Worm (Caenorhabditis elegans) whole organism, L2 larva: ENCODE measurements around the gene nhr-280.

Source experiments
- C34F6.9 ChIP-seq: fragments of 150-350 bp; optimal IDR thresholded peaks from 2 replicates; lab custom pipeline; 2014; ENCODE audit warnings: missing biosample characterization, missing genetic modification characterization
- F13H6.1 ChIP-seq: sonication (generic microtip); optimal IDR thresholded peaks from 2 replicates; lab custom pipeline; 2016; ENCODE audit warnings: missing genetic modification characterization, missing compliant biosample characterization
- R02D3.7 ChIP-seq: fragments of 150-350 bp; optimal IDR thresholded peaks from 2 replicates; lab custom pipeline; 2014; ENCODE audit warnings: missing biosample characterization, missing genetic modification characterization
- Y55F3AM.14 ChIP-seq: fragments of 200-800 bp; sonication (Bioruptor generic); optimal IDR thresholded peaks from 2 replicates; lab custom pipeline; 2018; ENCODE audit warnings: mild to moderate bottlenecking, missing genetic modification characterization, missing compliant biosample characterization
- ZK546.5 ChIP-seq: sonication (generic microtip); optimal IDR thresholded peaks from 2 replicates; lab custom pipeline; 2017; ENCODE audit warnings: missing biosample characterization, missing genetic modification characterization
- alr-1 ChIP-seq: fragments of 150-350 bp; optimal IDR thresholded peaks from 2 replicates; lab custom pipeline; 2014; ENCODE audit warnings: missing biosample characterization, missing genetic modification characterization
- aly-2 ChIP-seq: fragments of 150-350 bp; optimal IDR thresholded peaks from 2 replicates; lab custom pipeline; 2014; ENCODE audit warnings: missing biosample characterization, missing genetic modification characterization
- ama-1 ChIP-seq: fragments of 150-350 bp; optimal IDR thresholded peaks from 2 replicates; lab custom pipeline; 2018; ENCODE audit warnings: inconsistent platforms
- blmp-1 ChIP-seq: sonication (generic microtip); optimal IDR thresholded peaks from 2 replicates; lab custom pipeline; 2017; ENCODE audit warnings: missing genetic modification characterization, mild to moderate bottlenecking, missing compliant biosample characterization, antibody characterized with exemption, moderate library complexity; ENCODE audit not compliant: insufficient read depth
- ceh-16 ChIP-seq: fragments of 150-350 bp; optimal IDR thresholded peaks from 2 replicates; lab custom pipeline; 2014; ENCODE audit warnings: missing biosample characterization, missing genetic modification characterization
- ceh-82 ChIP-seq: fragments of 150-350 bp; optimal IDR thresholded peaks from 2 replicates; lab custom pipeline; 2014; ENCODE audit warnings: missing biosample characterization, missing genetic modification characterization
- crh-2 ChIP-seq: sonication (generic microtip); optimal IDR thresholded peaks from 2 replicates; lab custom pipeline; 2017; ENCODE audit warnings: missing biosample characterization, missing genetic modification characterization
- dmd-4 ChIP-seq: sonication (generic microtip); optimal IDR thresholded peaks from 2 replicates; lab custom pipeline; 2017; ENCODE audit warnings: missing biosample characterization, missing genetic modification characterization
- egl-27 ChIP-seq: sonication (generic microtip); optimal IDR thresholded peaks from 3 replicates; lab custom pipeline; 2017; ENCODE audit warnings: missing biosample characterization, missing genetic modification reagents, missing genetic modification characterization
- elt-1 ChIP-seq: fragments of 150-350 bp; optimal IDR thresholded peaks from 2 replicates; lab custom pipeline; 2014; ENCODE audit warnings: missing biosample characterization, missing genetic modification characterization
- elt-3 ChIP-seq: sonication (generic microtip); optimal IDR thresholded peaks from 2 replicates; lab custom pipeline; 2017; ENCODE audit warnings: missing biosample characterization, missing genetic modification characterization
- fos-1 ChIP-seq: fragments of 150-350 bp; optimal IDR thresholded peaks from 2 replicates; lab custom pipeline; 2014; ENCODE audit warnings: missing biosample characterization, missing genetic modification characterization
- gmeb-1 ChIP-seq: fragments of 150-350 bp; optimal IDR thresholded peaks from 2 replicates; lab custom pipeline; 2014; ENCODE audit warnings: missing biosample characterization, missing genetic modification characterization
- lin-11 ChIP-seq: fragments of 150-350 bp; sonication (generic microtip); optimal IDR thresholded peaks from 2 replicates; lab custom pipeline; 2014; ENCODE audit warnings: missing biosample characterization, missing genetic modification characterization, inconsistent platforms, mixed read lengths
- lin-13 ChIP-seq: fragments of 150-350 bp; optimal IDR thresholded peaks from 2 replicates; lab custom pipeline; 2014; ENCODE audit warnings: missing biosample characterization, missing genetic modification reagents, missing genetic modification characterization
- lin-39 ChIP-seq: fragments of 150-350 bp; optimal IDR thresholded peaks from 2 replicates; lab custom pipeline; 2014; ENCODE audit warnings: missing biosample characterization, missing genetic modification reagents, missing genetic modification characterization
- lsy-2 ChIP-seq, 2 experiments: fragments of 150-350 bp in 1 of 2; sonication (generic microtip) in 1 of 2; optimal IDR thresholded peaks; 2 replicates each; lab custom pipeline; 2014 to 2017; ENCODE audit warnings: missing biosample characterization in 2 of 2, missing genetic modification characterization in 2 of 2
- mab-5 ChIP-seq: fragments of 150-350 bp; optimal IDR thresholded peaks from 2 replicates; lab custom pipeline; 2014; ENCODE audit warnings: missing biosample characterization, missing genetic modification characterization
- mbf-1 ChIP-seq: sonication (generic microtip); optimal IDR thresholded peaks from 2 replicates; lab custom pipeline; 2017; ENCODE audit warnings: missing biosample characterization, missing genetic modification characterization
- mdl-1 ChIP-seq, 2 experiments: fragments of 150-350 bp in 1 of 2; sonication (generic microtip) in 1 of 2; optimal IDR thresholded peaks; 2 replicates each; lab custom pipeline; 2017; ENCODE audit warnings: missing biosample characterization in 2 of 2, missing genetic modification characterization in 2 of 2
- nhr-10 ChIP-seq: sonication (generic microtip); optimal IDR thresholded peaks from 2 replicates; lab custom pipeline; 2017; ENCODE audit warnings: missing biosample characterization, missing genetic modification characterization
- nhr-11 ChIP-seq: fragments of 150-350 bp; optimal IDR thresholded peaks from 2 replicates; lab custom pipeline; 2014; ENCODE audit warnings: missing biosample characterization, missing genetic modification characterization
- nhr-12 ChIP-seq: fragments of 150-350 bp; optimal IDR thresholded peaks from 2 replicates; lab custom pipeline; 2014; ENCODE audit warnings: missing biosample characterization, missing genetic modification characterization
- nhr-129 ChIP-seq: fragments of 150-350 bp; optimal IDR thresholded peaks from 2 replicates; lab custom pipeline; 2014; ENCODE audit warnings: missing biosample characterization, missing genetic modification characterization
- nhr-21 ChIP-seq: fragments of 150-350 bp; optimal IDR thresholded peaks from 2 replicates; lab custom pipeline; 2014; ENCODE audit warnings: missing biosample characterization, missing genetic modification characterization
- nhr-23 ChIP-seq: fragments of 150-350 bp; optimal IDR thresholded peaks from 2 replicates; lab custom pipeline; 2014; ENCODE audit warnings: missing biosample characterization, missing genetic modification reagents, missing genetic modification characterization
- nhr-237 ChIP-seq: fragments of 150-350 bp; optimal IDR thresholded peaks from 2 replicates; lab custom pipeline; 2014; ENCODE audit warnings: missing biosample characterization, missing genetic modification characterization
- nhr-25 ChIP-seq: fragments of 150-350 bp; sonication (generic microtip); optimal IDR thresholded peaks from 3 replicates; lab custom pipeline; 2014; ENCODE audit warnings: missing biosample characterization, missing genetic modification characterization
- nhr-6 ChIP-seq: fragments of 150-350 bp; optimal IDR thresholded peaks from 2 replicates; lab custom pipeline; 2014; ENCODE audit warnings: missing biosample characterization, missing genetic modification characterization
- nhr-77 ChIP-seq: fragments of 150-350 bp; optimal IDR thresholded peaks from 2 replicates; lab custom pipeline; 2014; ENCODE audit warnings: missing biosample characterization, missing genetic modification characterization
- peb-1 ChIP-seq: fragments of 150-350 bp; optimal IDR thresholded peaks from 2 replicates; lab custom pipeline; 2014; ENCODE audit warnings: missing biosample characterization, missing genetic modification characterization
- sem-4 ChIP-seq: fragments of 150-350 bp; optimal IDR thresholded peaks from 2 replicates; lab custom pipeline; 2014; ENCODE audit warnings: missing biosample characterization, missing genetic modification reagents, missing genetic modification characterization
- skn-1 ChIP-seq: sonication (generic microtip); optimal IDR thresholded peaks from 2 replicates; lab custom pipeline; 2017; ENCODE audit warnings: missing biosample characterization, missing genetic modification characterization
- sma-3 ChIP-seq: sonication (generic microtip); optimal IDR thresholded peaks from 2 replicates; lab custom pipeline; 2016; ENCODE audit warnings: missing genetic modification reagents, missing genetic modification characterization, missing compliant biosample characterization
- sma-9 ChIP-seq, 2 experiments: fragments of 150-350 bp in 1 of 2; sonication (generic microtip) in 1 of 2; optimal IDR thresholded peaks; 2 replicates each; lab custom pipeline; 2014 to 2016; ENCODE audit warnings: missing genetic modification characterization in 2 of 2, mild to moderate bottlenecking in 1 of 2, missing biosample characterization in 1 of 2, missing compliant biosample characterization in 1 of 2, missing genetic modification reagents in 1 of 2, moderate library complexity in 1 of 2
- snpc-4 ChIP-seq: fragments of 150-350 bp; optimal IDR thresholded peaks from 2 replicates; lab custom pipeline; 2014; ENCODE audit warnings: missing biosample characterization, missing genetic modification characterization
- unc-39 ChIP-seq: fragments of 150-350 bp; optimal IDR thresholded peaks from 2 replicates; lab custom pipeline; 2014; ENCODE audit warnings: missing biosample characterization, missing genetic modification characterization
- unc-55 ChIP-seq: fragments of 150-350 bp; sonication (generic microtip); optimal IDR thresholded peaks from 3 replicates; lab custom pipeline; 2014; ENCODE audit warnings: missing biosample characterization, missing genetic modification reagents, missing genetic modification characterization
- unc-62 ChIP-seq: fragments of 150-350 bp; optimal IDR thresholded peaks from 2 replicates; lab custom pipeline; 2014; ENCODE audit warnings: missing biosample characterization, missing genetic modification reagents, missing genetic modification characterization
- zag-1 ChIP-seq: fragments of 150-350 bp; optimal IDR thresholded peaks from 2 replicates; lab custom pipeline; 2014; ENCODE audit warnings: missing biosample characterization, missing genetic modification characterization
- ztf-1 ChIP-seq: fragments of 200-800 bp; sonication (Bioruptor generic); conservative IDR thresholded peaks from 2 replicates; pipeline ENCODE4 v1.3.6; 2022; ENCODE audit warnings: missing genetic modification characterization, missing compliant biosample characterization
- ztf-11 ChIP-seq: sonication (generic microtip); optimal IDR thresholded peaks from 2 replicates; lab custom pipeline; 2017; ENCODE audit warnings: missing biosample characterization, missing genetic modification characterization
- ztf-4 ChIP-seq: fragments of 150-350 bp; optimal IDR thresholded peaks from 2 replicates; lab custom pipeline; 2014; ENCODE audit warnings: missing biosample characterization, missing genetic modification characterization

The nhr-280 gene

ce11 chrIII:89155-89554 is 41.4 kb downstream of the nhr-280 start:
- peak; percentile 48 for TF ChIP-seq crh-2 (tag; lab: Kevin White, UChicago)
- peak; percentile 45 for TF ChIP-seq gmeb-1 (tag; lab: Kevin White, UChicago)
- TF ChIP-seq egl-27 (tag; lab: Kevin White, UChicago), result peak; percentile 34
- TF ChIP-seq ztf-4, result peak; percentile 47
- peak; percentile 10 for TF ChIP-seq R02D3.7 (tag; lab: Kevin White, UChicago)
- peak; percentile 44 for TF ChIP-seq nhr-21 (tag; lab: Kevin White, UChicago)
- TF ChIP-seq sma-9 (GFP tag; optimal IDR thresholded peaks at IDR 0.05; lab: Kevin White, UChicago), result peak; percentile 5
- TF ChIP-seq sma-9 (tag; optimal IDR thresholded peaks at IDR 0.05; lab: Kevin White, UChicago), result no peak
- peak; percentile 51 for TF ChIP-seq sma-3 (GFP tag; lab: Kevin White, UChicago)
- peak; percentile 49 for TF ChIP-seq fos-1 (tag; lab: Kevin White, UChicago)
- TF ChIP-seq nhr-10 (tag; lab: Kevin White, UChicago), result no peak
- TF ChIP-seq unc-55 (GFP tag; lab: Kevin White, UChicago), result peak; percentile 52
- peak; percentile 26 for TF ChIP-seq C34F6.9 (tag; lab: Kevin White, UChicago)
- TF ChIP-seq nhr-77 (tag; lab: Kevin White, UChicago), result peak; percentile 50
- peak; percentile 48 for TF ChIP-seq nhr-129 (tag; lab: Kevin White, UChicago)
- no peak for TF ChIP-seq elt-3
- no peak for TF ChIP-seq sem-4 (tag; lab: Kevin White, UChicago)
- TF ChIP-seq ztf-1 (GFP tag; lab: Robert Waterston, UW), result no peak
- TF ChIP-seq lsy-2 (tag; optimal IDR thresholded peaks at IDR 0.05; lab: Kevin White, UChicago), result peak; percentile 17 to 62
- no peak for TF ChIP-seq F13H6.1
- TF ChIP-seq ama-1 (lab: Kevin White, UChicago), result peak; percentile 54
- no peak for TF ChIP-seq lin-11

DNA sequence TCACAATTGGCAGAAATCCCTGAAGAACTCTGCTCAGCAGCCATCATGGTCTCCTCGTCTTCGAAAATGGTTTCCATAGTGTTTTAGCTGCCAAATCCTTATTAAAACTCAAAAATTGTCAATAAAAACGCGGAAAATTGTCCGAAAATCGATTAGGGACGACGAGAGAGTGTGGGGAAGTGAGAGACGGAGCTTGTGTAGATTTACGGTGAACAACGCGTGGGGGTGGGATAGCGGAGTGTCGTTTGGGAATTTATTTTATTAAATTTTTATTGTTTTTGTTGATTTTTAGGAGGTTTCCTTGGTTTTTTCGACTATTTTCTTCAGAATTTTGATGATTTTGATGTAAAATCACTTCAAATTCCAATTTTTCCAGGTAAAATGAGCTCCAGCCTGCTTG is 43.4 kb downstream of the nhr-280 start, which contains the start of the genes F54C4.4 and mrpl-40:
Gene F54C4.4, minus strand, starts transcription at position 199 of the 400 bp plus-strand sequence.
Gene mrpl-40, plus strand, starts transcription at position 377 of the 400 bp plus-strand sequence.
- TF ChIP-seq blmp-1 (tag; lab: Kevin White, UChicago) (peak; percentile 8), nhr-237 (no peak), nhr-12 (tag; lab: Kevin White, UChicago) (no peak), ceh-82 (tag; lab: Kevin White, UChicago) (no peak), unc-55 (GFP tag; lab: Kevin White, UChicago) (peak; percentile 81), ceh-16 (tag; lab: Kevin White, UChicago) (peak; percentile 43), nhr-21 (tag; lab: Kevin White, UChicago) (peak; percentile 49), skn-1 (tag; lab: Kevin White, UChicago) (no peak), crh-2 (tag; lab: Kevin White, UChicago) (peak; percentile 64), gmeb-1 (tag; lab: Kevin White, UChicago) (peak; percentile 73), unc-62 (GFP tag; lab: Kevin White, UChicago) (no peak), sem-4 (tag; lab: Kevin White, UChicago) (no peak), nhr-10 (tag; lab: Kevin White, UChicago) (no peak), nhr-25 (tag; lab: Kevin White, UChicago) (peak; percentile 37), ZK546.5 (tag; lab: Kevin White, UChicago) (no peak), ztf-4 (no peak), lin-39 (tag; lab: Kevin White, UChicago) (no peak), nhr-129 (tag; lab: Kevin White, UChicago) (peak; percentile 54), zag-1 (tag; lab: Kevin White, UChicago) (no peak), F13H6.1 (peak; percentile 56), elt-1 (tag; lab: Kevin White, UChicago) (no peak), aly-2 (tag; lab: Kevin White, UChicago) (no peak), R02D3.7 (tag; lab: Kevin White, UChicago) (peak; percentile 94), mbf-1 (no peak), egl-27 (tag; lab: Kevin White, UChicago) (peak; percentile 53), ztf-1 (GFP tag; lab: Robert Waterston, UW) (no peak), mdl-1 (tag; optimal IDR thresholded peaks at IDR 0.05; lab: Kevin White, UChicago) (no peak), nhr-6 (no peak), sma-3 (GFP tag; lab: Kevin White, UChicago) (peak; percentile 75), lin-11 (peak; percentile 20), Y55F3AM.14 (GFP tag; lab: Kevin White, UChicago) (no peak), ama-1 (lab: Kevin White, UChicago) (no peak), alr-1 (tag; lab: Kevin White, UChicago) (no peak), nhr-23 (no peak), snpc-4 (tag; lab: Kevin White, UChicago) (peak; percentile 21), peb-1 (no peak), elt-3 (no peak), fos-1 (tag; lab: Kevin White, UChicago) (peak; percentile 33), unc-39 (no peak), nhr-11 (tag; lab: Kevin White, UChicago) (no peak), C34F6.9 (tag; lab: Kevin White, UChicago) (peak; percentile 73), nhr-77 (tag; lab: Kevin White, UChicago) (no peak), lin-13 (GFP tag; lab: Kevin White, UChicago) (peak; percentile 80), sma-9 (GFP tag; optimal IDR thresholded peaks at IDR 0.05; lab: Kevin White, UChicago) (peak; percentile 16), sma-9 (tag; optimal IDR thresholded peaks at IDR 0.05; lab: Kevin White, UChicago) (no peak), ztf-11 (tag; lab: Kevin White, UChicago) (no peak), dmd-4 (tag; lab: Kevin White, UChicago) (no peak), mab-5 (tag; lab: Kevin White, UChicago) (peak; percentile 33), lsy-2 (tag; optimal IDR thresholded peaks at IDR 0.05; lab: Kevin White, UChicago) (peak; percentile 56 to 82)
